Worm (Caenorhabditis elegans) whole organism, L2 larva: Measurements from ENCODE around the gene Y39B6A.5.

Experiments used
- C34F6.9 ChIP-seq: fragments of 150-350 bp; optimal IDR thresholded peaks from 2 replicates; lab custom pipeline; 2014; ENCODE audit warnings: missing biosample characterization, missing genetic modification characterization
- F13H6.1 ChIP-seq: sonication (generic microtip); optimal IDR thresholded peaks from 2 replicates; lab custom pipeline; 2016; ENCODE audit warnings: missing genetic modification characterization, missing compliant biosample characterization
- R02D3.7 ChIP-seq: fragments of 150-350 bp; optimal IDR thresholded peaks from 2 replicates; lab custom pipeline; 2014; ENCODE audit warnings: missing biosample characterization, missing genetic modification characterization
- Y55F3AM.14 ChIP-seq: fragments of 200-800 bp; sonication (Bioruptor generic); optimal IDR thresholded peaks from 2 replicates; lab custom pipeline; 2018; ENCODE audit warnings: mild to moderate bottlenecking, missing genetic modification characterization, missing compliant biosample characterization
- alr-1 ChIP-seq: fragments of 150-350 bp; optimal IDR thresholded peaks from 2 replicates; lab custom pipeline; 2014; ENCODE audit warnings: missing biosample characterization, missing genetic modification characterization
- aly-2 ChIP-seq: fragments of 150-350 bp; optimal IDR thresholded peaks from 2 replicates; lab custom pipeline; 2014; ENCODE audit warnings: missing biosample characterization, missing genetic modification characterization
- ama-1 ChIP-seq: fragments of 150-350 bp; optimal IDR thresholded peaks from 2 replicates; lab custom pipeline; 2018; ENCODE audit warnings: inconsistent platforms
- blmp-1 ChIP-seq: sonication (generic microtip); optimal IDR thresholded peaks from 2 replicates; lab custom pipeline; 2017; ENCODE audit warnings: missing genetic modification characterization, mild to moderate bottlenecking, missing compliant biosample characterization, antibody characterized with exemption, moderate library complexity; ENCODE audit not compliant: insufficient read depth
- ceh-16 ChIP-seq: fragments of 150-350 bp; optimal IDR thresholded peaks from 2 replicates; lab custom pipeline; 2014; ENCODE audit warnings: missing biosample characterization, missing genetic modification characterization
- ceh-82 ChIP-seq: fragments of 150-350 bp; optimal IDR thresholded peaks from 2 replicates; lab custom pipeline; 2014; ENCODE audit warnings: missing biosample characterization, missing genetic modification characterization
- crh-2 ChIP-seq: sonication (generic microtip); optimal IDR thresholded peaks from 2 replicates; lab custom pipeline; 2017; ENCODE audit warnings: missing biosample characterization, missing genetic modification characterization
- dmd-4 ChIP-seq: sonication (generic microtip); optimal IDR thresholded peaks from 2 replicates; lab custom pipeline; 2017; ENCODE audit warnings: missing biosample characterization, missing genetic modification characterization
- elt-1 ChIP-seq: fragments of 150-350 bp; optimal IDR thresholded peaks from 2 replicates; lab custom pipeline; 2014; ENCODE audit warnings: missing biosample characterization, missing genetic modification characterization
- fos-1 ChIP-seq: fragments of 150-350 bp; optimal IDR thresholded peaks from 2 replicates; lab custom pipeline; 2014; ENCODE audit warnings: missing biosample characterization, missing genetic modification characterization
- gmeb-1 ChIP-seq: fragments of 150-350 bp; optimal IDR thresholded peaks from 2 replicates; lab custom pipeline; 2014; ENCODE audit warnings: missing biosample characterization, missing genetic modification characterization
- lin-11 ChIP-seq: fragments of 150-350 bp; sonication (generic microtip); optimal IDR thresholded peaks from 2 replicates; lab custom pipeline; 2014; ENCODE audit warnings: missing biosample characterization, missing genetic modification characterization, inconsistent platforms, mixed read lengths
- lsy-2 ChIP-seq, 2 experiments: fragments of 150-350 bp in 1 of 2; sonication (generic microtip) in 1 of 2; optimal IDR thresholded peaks; 2 replicates each; lab custom pipeline; 2014 to 2017; ENCODE audit warnings: missing biosample characterization in 2 of 2, missing genetic modification characterization in 2 of 2
- mbf-1 ChIP-seq: sonication (generic microtip); optimal IDR thresholded peaks from 2 replicates; lab custom pipeline; 2017; ENCODE audit warnings: missing biosample characterization, missing genetic modification characterization
- nhr-10 ChIP-seq: sonication (generic microtip); optimal IDR thresholded peaks from 2 replicates; lab custom pipeline; 2017; ENCODE audit warnings: missing biosample characterization, missing genetic modification characterization
- nhr-11 ChIP-seq: fragments of 150-350 bp; optimal IDR thresholded peaks from 2 replicates; lab custom pipeline; 2014; ENCODE audit warnings: missing biosample characterization, missing genetic modification characterization
- nhr-12 ChIP-seq: fragments of 150-350 bp; optimal IDR thresholded peaks from 2 replicates; lab custom pipeline; 2014; ENCODE audit warnings: missing biosample characterization, missing genetic modification characterization
- nhr-129 ChIP-seq: fragments of 150-350 bp; optimal IDR thresholded peaks from 2 replicates; lab custom pipeline; 2014; ENCODE audit warnings: missing biosample characterization, missing genetic modification characterization
- nhr-21 ChIP-seq: fragments of 150-350 bp; optimal IDR thresholded peaks from 2 replicates; lab custom pipeline; 2014; ENCODE audit warnings: missing biosample characterization, missing genetic modification characterization
- nhr-23 ChIP-seq: fragments of 150-350 bp; optimal IDR thresholded peaks from 2 replicates; lab custom pipeline; 2014; ENCODE audit warnings: missing biosample characterization, missing genetic modification reagents, missing genetic modification characterization
- nhr-237 ChIP-seq: fragments of 150-350 bp; optimal IDR thresholded peaks from 2 replicates; lab custom pipeline; 2014; ENCODE audit warnings: missing biosample characterization, missing genetic modification characterization
- nhr-25 ChIP-seq: fragments of 150-350 bp; sonication (generic microtip); optimal IDR thresholded peaks from 3 replicates; lab custom pipeline; 2014; ENCODE audit warnings: missing biosample characterization, missing genetic modification characterization
- nhr-6 ChIP-seq: fragments of 150-350 bp; optimal IDR thresholded peaks from 2 replicates; lab custom pipeline; 2014; ENCODE audit warnings: missing biosample characterization, missing genetic modification characterization
- nhr-77 ChIP-seq: fragments of 150-350 bp; optimal IDR thresholded peaks from 2 replicates; lab custom pipeline; 2014; ENCODE audit warnings: missing biosample characterization, missing genetic modification characterization
- peb-1 ChIP-seq: fragments of 150-350 bp; optimal IDR thresholded peaks from 2 replicates; lab custom pipeline; 2014; ENCODE audit warnings: missing biosample characterization, missing genetic modification characterization
- skn-1 ChIP-seq: sonication (generic microtip); optimal IDR thresholded peaks from 2 replicates; lab custom pipeline; 2017; ENCODE audit warnings: missing biosample characterization, missing genetic modification characterization
- sma-3 ChIP-seq: sonication (generic microtip); optimal IDR thresholded peaks from 2 replicates; lab custom pipeline; 2016; ENCODE audit warnings: missing genetic modification reagents, missing genetic modification characterization, missing compliant biosample characterization
- snpc-4 ChIP-seq: fragments of 150-350 bp; optimal IDR thresholded peaks from 2 replicates; lab custom pipeline; 2014; ENCODE audit warnings: missing biosample characterization, missing genetic modification characterization
- unc-39 ChIP-seq: fragments of 150-350 bp; optimal IDR thresholded peaks from 2 replicates; lab custom pipeline; 2014; ENCODE audit warnings: missing biosample characterization, missing genetic modification characterization
- unc-55 ChIP-seq: fragments of 150-350 bp; sonication (generic microtip); optimal IDR thresholded peaks from 3 replicates; lab custom pipeline; 2014; ENCODE audit warnings: missing biosample characterization, missing genetic modification reagents, missing genetic modification characterization
- unc-62 ChIP-seq: fragments of 150-350 bp; optimal IDR thresholded peaks from 2 replicates; lab custom pipeline; 2014; ENCODE audit warnings: missing biosample characterization, missing genetic modification reagents, missing genetic modification characterization
- zag-1 ChIP-seq: fragments of 150-350 bp; optimal IDR thresholded peaks from 2 replicates; lab custom pipeline; 2014; ENCODE audit warnings: missing biosample characterization, missing genetic modification characterization
- ztf-1 ChIP-seq: fragments of 200-800 bp; sonication (Bioruptor generic); conservative IDR thresholded peaks from 2 replicates; pipeline ENCODE4 v1.3.6; 2022; ENCODE audit warnings: missing genetic modification characterization, missing compliant biosample characterization
- ztf-11 ChIP-seq: sonication (generic microtip); optimal IDR thresholded peaks from 2 replicates; lab custom pipeline; 2017; ENCODE audit warnings: missing biosample characterization, missing genetic modification characterization
- ztf-4 ChIP-seq: fragments of 150-350 bp; optimal IDR thresholded peaks from 2 replicates; lab custom pipeline; 2014; ENCODE audit warnings: missing biosample characterization, missing genetic modification characterization

The Y39B6A.5 gene

DNA sequence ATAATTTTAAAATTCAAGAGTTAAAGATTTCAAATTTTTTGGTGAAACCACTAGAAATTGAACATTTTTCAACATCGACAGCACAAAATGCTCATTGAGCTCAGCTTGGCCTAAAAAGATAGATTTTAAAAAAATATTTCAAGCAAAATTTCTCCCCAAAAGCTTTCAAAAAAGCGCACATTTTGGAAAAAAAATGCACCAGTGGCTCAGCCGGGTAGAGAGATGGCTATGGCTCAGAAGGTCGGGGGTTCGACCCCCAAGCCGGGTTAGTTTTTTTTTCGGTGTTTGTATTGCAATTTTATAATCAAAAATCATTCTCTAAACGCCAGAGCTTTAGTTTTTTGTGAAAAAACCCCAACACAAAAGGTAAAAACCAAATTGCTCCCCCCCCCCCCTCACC, 19.1 kb upstream of the Y39B6A.5 start:
- TF ChIP-seq ztf-1 (GFP tag; lab: Robert Waterston, UW) (no peak), C34F6.9 (tag; lab: Kevin White, UChicago) (no peak), aly-2 (no peak), unc-62 (no peak), nhr-129 (tag; lab: Kevin White, UChicago) (no peak), F13H6.1 (tag; lab: Kevin White, UChicago) (no peak), peb-1 (tag; lab: Kevin White, UChicago) (no peak), lin-11 (tag; lab: Kevin White, UChicago) (no peak), ceh-16 (tag; lab: Kevin White, UChicago) (no peak), nhr-77 (tag; lab: Kevin White, UChicago) (no peak), nhr-21 (tag; lab: Kevin White, UChicago) (no peak), ama-1 (lab: Kevin White, UChicago) (no peak), ztf-4 (tag; lab: Kevin White, UChicago) (no peak), dmd-4 (tag; lab: Kevin White, UChicago) (no peak), nhr-25 (tag; lab: Kevin White, UChicago) (no peak), nhr-6 (tag; lab: Kevin White, UChicago) (no peak), zag-1 (tag; lab: Kevin White, UChicago) (no peak)

DNA sequence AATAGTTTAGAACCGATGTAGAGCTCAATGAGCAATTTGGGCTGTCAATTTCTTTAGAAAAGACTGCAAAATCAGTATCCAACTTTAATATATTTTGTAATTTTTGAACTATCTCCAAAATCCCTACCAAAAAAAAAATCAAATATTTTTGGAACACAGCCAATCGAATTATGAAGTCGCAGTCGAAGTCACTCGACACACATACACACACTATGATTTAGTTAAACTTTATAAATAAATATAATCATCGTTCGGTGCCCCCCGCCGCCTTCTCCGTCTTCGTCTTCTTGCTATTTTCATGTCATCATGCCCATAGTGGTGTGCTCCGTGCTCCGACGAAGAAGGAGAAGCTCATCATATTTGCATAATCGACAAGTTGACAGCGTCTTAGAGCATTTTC, 18.4 kb upstream of the Y39B6A.5 start:
- TF ChIP-seq ztf-1 (GFP tag; lab: Robert Waterston, UW) (no peak), aly-2 (no peak), F13H6.1 (tag; lab: Kevin White, UChicago) (no peak), nhr-6 (tag; lab: Kevin White, UChicago) (no peak), ztf-11 (tag; lab: Kevin White, UChicago) (no peak), R02D3.7 (tag; lab: Kevin White, UChicago) (no peak), sma-3 (GFP tag; lab: Kevin White, UChicago) (no peak), blmp-1 (tag; lab: Kevin White, UChicago) (no peak), nhr-10 (tag; lab: Kevin White, UChicago) (no peak), mbf-1 (tag; lab: Kevin White, UChicago) (no peak), nhr-12 (tag; lab: Kevin White, UChicago) (no peak), nhr-23 (no peak), lsy-2 (tag; optimal IDR thresholded peaks at IDR 0.05; lab: Kevin White, UChicago) (no peak), ceh-82 (tag; lab: Kevin White, UChicago) (no peak), nhr-21 (tag; lab: Kevin White, UChicago) (no peak), nhr-11 (tag; lab: Kevin White, UChicago) (no peak), crh-2 (tag; lab: Kevin White, UChicago) (no peak), unc-39 (tag; lab: Kevin White, UChicago) (no peak), zag-1 (tag; lab: Kevin White, UChicago) (no peak), elt-1 (tag; lab: Kevin White, UChicago) (no peak)

DNA sequence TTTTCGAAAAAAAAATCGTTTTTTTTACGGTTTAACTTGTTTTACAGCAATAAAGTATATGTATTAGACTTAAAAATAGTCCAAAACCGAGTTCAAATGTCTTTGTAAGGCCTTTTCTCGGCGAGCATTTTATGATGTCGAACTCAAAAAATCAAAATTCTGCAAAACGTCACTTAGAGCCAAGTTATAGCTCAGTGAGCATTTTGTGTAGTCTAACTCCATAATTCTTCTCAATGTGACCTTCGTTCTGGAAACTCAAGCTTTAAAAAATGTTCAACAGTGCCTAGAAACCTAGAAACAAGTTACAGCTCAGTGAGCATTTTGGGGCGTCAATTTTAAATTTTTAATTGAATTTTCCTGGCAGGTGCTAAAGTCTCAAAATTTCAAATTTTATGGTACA, 17.0 kb upstream of the Y39B6A.5 start:
- TF ChIP-seq unc-39 (tag; lab: Kevin White, UChicago): no peak
- no peak for TF ChIP-seq nhr-11 (tag; lab: Kevin White, UChicago)
- TF ChIP-seq ceh-82 (tag; lab: Kevin White, UChicago): no peak
- TF ChIP-seq F13H6.1 (tag; lab: Kevin White, UChicago): no peak
- TF ChIP-seq lin-11 (tag; lab: Kevin White, UChicago): no peak
- TF ChIP-seq fos-1 (tag; lab: Kevin White, UChicago): no peak
- TF ChIP-seq lsy-2 (tag; optimal IDR thresholded peaks at IDR 0.05; lab: Kevin White, UChicago): no peak
- no peak for TF ChIP-seq skn-1 (tag; lab: Kevin White, UChicago)
- TF ChIP-seq gmeb-1: no peak
- TF ChIP-seq snpc-4 (tag; lab: Kevin White, UChicago): no peak

DNA sequence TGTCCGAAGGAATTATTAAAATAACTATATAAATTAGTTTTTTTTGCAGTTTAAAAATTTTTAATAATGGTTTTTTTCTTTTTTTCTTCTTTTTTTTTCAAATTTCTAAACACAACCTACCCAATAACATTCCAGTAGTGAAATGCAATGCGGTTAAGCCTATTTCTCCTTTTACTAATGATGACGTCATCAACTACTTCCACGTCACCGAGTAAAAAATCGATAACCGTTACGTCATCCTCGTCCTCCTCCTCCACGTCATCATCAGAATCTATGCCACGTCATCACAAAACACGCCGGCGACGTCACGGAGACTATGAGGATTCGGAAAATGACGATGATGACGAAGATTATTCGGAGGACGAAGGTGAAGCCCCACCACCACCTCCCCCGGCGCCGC, 15.9 kb upstream of the Y39B6A.5 start, which contains the start of gene hot-2:
Gene hot-2, plus strand, starts transcription at position 134 of the 400 bp plus-strand sequence.
- TF ChIP-seq nhr-77 (tag; lab: Kevin White, UChicago) (no peak), unc-55 (GFP tag; lab: Kevin White, UChicago) (no peak), Y55F3AM.14 (GFP tag; lab: Kevin White, UChicago) (no peak), nhr-21 (tag; lab: Kevin White, UChicago) (no peak), unc-39 (tag; lab: Kevin White, UChicago) (no peak), alr-1 (no peak), nhr-23 (no peak), ztf-1 (GFP tag; lab: Robert Waterston, UW) (no peak), unc-62 (no peak), fos-1 (tag; lab: Kevin White, UChicago) (no peak), nhr-237 (tag; lab: Kevin White, UChicago) (no peak), nhr-25 (tag; lab: Kevin White, UChicago) (no peak)
